Fruit fly (Drosophila melanogaster): ENCODE measurements around the gene Trax.
A peak's percentile ranks its signal among the peaks of the same experiment; 100 is the strongest.

Gene Trax

DNA sequence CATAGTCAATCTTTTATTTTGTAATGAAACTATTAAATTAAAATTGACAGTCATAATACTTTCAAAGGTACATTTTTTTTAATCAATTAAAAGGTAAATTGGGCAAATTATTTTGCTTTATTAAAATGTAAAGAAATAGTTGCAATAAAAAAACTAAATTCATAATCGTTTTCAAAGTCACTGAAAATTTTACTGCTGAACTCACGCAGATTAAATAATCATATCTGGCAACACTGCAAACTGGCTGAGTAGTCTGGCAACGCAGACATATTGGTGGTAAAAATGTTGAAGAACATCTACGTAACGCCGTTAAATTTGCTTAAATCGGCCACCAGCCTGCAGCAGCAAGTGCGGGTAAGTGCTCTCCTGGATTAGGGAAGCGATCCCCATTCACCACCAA lies 31.0 kb upstream of the Trax start, which contains the start of gene mRpL9:
TSS of gene mRpL9 (plus strand) at position 267 of the 400 bp plus-strand sequence.
- TF ChIP-seq cyc (GFP tag; optimal IDR thresholded peaks at IDR 0.05) (peak; percentile 33), CG3032 (tag; optimal IDR thresholded peaks at IDR 0.05) (peak; percentile 31), CG6276 (GFP tag; optimal IDR thresholded peaks at IDR 0.05) (no peak), fkh (GFP tag; optimal IDR thresholded peaks at IDR 0.05) (no peak), CG31627 (GFP tag; optimal IDR thresholded peaks at IDR 0.05) (peak; percentile 26), CG7368 (GFP tag; optimal IDR thresholded peaks at IDR 0.05) (no peak), esn (GFP tag; optimal IDR thresholded peaks at IDR 0.05) (peak; percentile 40)

DNA sequence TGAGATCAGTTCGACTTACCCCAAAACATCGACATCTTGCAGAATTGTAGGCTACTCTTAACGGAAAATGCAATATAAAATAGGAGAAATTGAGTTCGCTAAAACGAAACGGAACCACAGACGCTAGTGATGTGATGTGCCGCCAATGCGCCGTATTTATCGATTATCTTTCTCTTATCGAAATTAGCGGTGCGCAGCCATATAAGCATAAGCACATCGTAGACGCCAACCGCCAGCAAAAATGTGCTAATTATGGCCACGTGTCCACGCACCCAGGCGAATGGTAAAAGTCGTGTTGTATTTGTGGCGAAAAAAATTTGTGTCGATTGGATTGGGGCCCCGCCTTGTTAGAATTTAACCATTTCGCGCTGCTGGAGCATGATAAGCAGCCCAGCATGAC lies 28.5 kb upstream of the Trax start, which contains the start of the genes Fkbp39 and Cyfip:
TSS of gene Fkbp39 (minus strand) at position 140 of the 400 bp plus-strand sequence.
TSS of gene Cyfip (plus strand) at position 273 of the 400 bp plus-strand sequence.
- no peak for TF ChIP-seq salr (GFP tag; optimal IDR thresholded peaks at IDR 0.05)
- TF ChIP-seq CG31627 (GFP tag; optimal IDR thresholded peaks at IDR 0.05) = peak; percentile 13
- peak; percentile 27 for TF ChIP-seq CG3032 (tag; optimal IDR thresholded peaks at IDR 0.05)
- no peak for TF ChIP-seq Smox (GFP tag; optimal IDR thresholded peaks at IDR 0.05)
- TF ChIP-seq vri (GFP tag; optimal IDR thresholded peaks at IDR 0.05) = no peak
- no peak for TF ChIP-seq Sox15 (GFP tag; optimal IDR thresholded peaks at IDR 0.05)
- no peak for TF ChIP-seq fd59A (GFP tag; optimal IDR thresholded peaks at IDR 0.05)
- no peak for TF ChIP-seq CG34406 (GFP tag; optimal IDR thresholded peaks at IDR 0.05)
- TF ChIP-seq ss (GFP tag; optimal IDR thresholded peaks at IDR 0.05) = no peak
- no peak for TF ChIP-seq Lpt (GFP tag; optimal IDR thresholded peaks at IDR 0.05)
- TF ChIP-seq CG6163 (GFP tag; IDR thresholded peaks at IDR 0.05) = 0 out of 3 replicates have a peak, but pooled peaks have one; percentile 18
- TF ChIP-seq CG1621 (tag; optimal IDR thresholded peaks at IDR 0.05) = peak; percentile 95
- no peak for TF ChIP-seq lz (GFP tag; optimal IDR thresholded peaks at IDR 0.05)
- TF ChIP-seq CG10669 (GFP tag; optimal IDR thresholded peaks at IDR 0.05) = no peak
- peak; percentile 21 for TF ChIP-seq CG6854 (GFP tag; optimal IDR thresholded peaks at IDR 0.05)
- TF ChIP-seq esn (GFP tag; optimal IDR thresholded peaks at IDR 0.05) = peak; percentile 11
- TF ChIP-seq Ets96B (tag; optimal IDR thresholded peaks at IDR 0.05) = no peak
- TF ChIP-seq CG4318 (GFP tag; optimal IDR thresholded peaks at IDR 0.05) = no peak

DNA sequence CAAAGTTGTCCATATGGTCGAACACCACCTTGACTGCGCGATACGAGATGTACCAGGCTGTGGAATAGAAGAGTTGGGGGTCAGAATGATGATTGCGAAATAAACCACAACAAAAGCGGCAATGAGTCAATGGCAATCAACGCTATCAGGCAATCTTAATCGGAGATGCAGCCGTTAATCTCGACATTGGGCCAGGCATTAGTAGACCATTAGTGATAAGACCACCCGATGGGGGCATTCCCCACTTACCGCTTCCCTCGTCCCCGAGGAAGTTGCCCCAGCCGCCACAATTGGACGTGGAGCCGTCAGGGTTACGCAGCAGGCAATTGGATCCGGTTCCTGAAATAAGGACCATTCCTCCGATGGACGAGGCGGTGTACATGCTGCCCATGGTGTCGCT lies 22.4 kb upstream of the Trax start:
- TF ChIP-seq Lpt (GFP tag; optimal IDR thresholded peaks at IDR 0.05) (no peak), Sox15 (GFP tag; optimal IDR thresholded peaks at IDR 0.05) (no peak), CG11294 (GFP tag; IDR thresholded peaks at IDR 0.05) (no peak), CG31627 (GFP tag; optimal IDR thresholded peaks at IDR 0.05) (no peak), Ets21C (GFP tag; optimal IDR thresholded peaks at IDR 0.05) (no peak), dsx (GFP tag; optimal IDR thresholded peaks at IDR 0.05; ENCODE audit: poor library complexity, severe bottlenecking) (no peak), CG10631 (GFP tag; optimal IDR thresholded peaks at IDR 0.05) (no peak), acj6 (GFP tag; optimal IDR thresholded peaks at IDR 0.05) (no peak), lz (GFP tag; optimal IDR thresholded peaks at IDR 0.05) (no peak), esn (GFP tag; optimal IDR thresholded peaks at IDR 0.05) (no peak), CG4318 (GFP tag; optimal IDR thresholded peaks at IDR 0.05) (no peak), CG3919 (GFP tag; optimal IDR thresholded peaks at IDR 0.05) (no peak), ss (GFP tag; optimal IDR thresholded peaks at IDR 0.05) (no peak)

DNA sequence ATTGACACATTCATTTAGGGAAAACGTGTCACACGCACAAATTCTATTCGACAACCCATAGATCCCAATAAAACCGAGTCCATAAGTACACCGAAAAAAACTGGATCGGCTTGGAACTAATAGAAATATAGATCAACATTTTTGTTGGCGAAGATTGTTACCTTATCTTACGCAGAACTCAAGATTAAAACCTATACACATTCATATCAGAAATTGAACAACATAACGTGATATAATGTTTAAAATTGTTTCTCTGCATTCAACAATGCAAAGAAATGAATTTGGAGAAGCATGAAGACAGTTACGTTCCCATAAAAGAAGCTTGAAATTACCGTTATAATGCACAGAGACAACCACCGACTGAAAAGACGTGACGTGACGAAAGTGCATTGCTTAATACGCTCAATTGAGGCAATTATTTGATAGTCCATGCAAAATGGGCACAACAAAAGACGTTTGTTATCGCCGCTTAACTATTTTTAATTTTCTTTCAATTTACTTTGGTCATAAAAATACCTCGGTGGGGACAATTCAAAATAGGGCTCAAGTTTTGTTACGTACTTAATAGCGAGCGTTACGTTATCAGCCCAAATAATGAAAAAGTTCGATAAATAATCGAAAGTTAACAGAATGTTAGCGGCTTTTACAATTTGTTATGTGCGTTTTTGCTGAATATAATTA lies 21.3 kb upstream of the Trax start, which contains the start of gene SerRS-m:
TSS of gene SerRS-m (plus strand) at position 616 of the 681 bp plus-strand sequence.
- no peak for TF ChIP-seq CG6163 (GFP tag; IDR thresholded peaks at IDR 0.05)
- peak; percentile 2 for TF ChIP-seq esn (GFP tag; optimal IDR thresholded peaks at IDR 0.05)
- TF ChIP-seq fd85E (GFP tag; optimal IDR thresholded peaks at IDR 0.05) = no peak

DNA sequence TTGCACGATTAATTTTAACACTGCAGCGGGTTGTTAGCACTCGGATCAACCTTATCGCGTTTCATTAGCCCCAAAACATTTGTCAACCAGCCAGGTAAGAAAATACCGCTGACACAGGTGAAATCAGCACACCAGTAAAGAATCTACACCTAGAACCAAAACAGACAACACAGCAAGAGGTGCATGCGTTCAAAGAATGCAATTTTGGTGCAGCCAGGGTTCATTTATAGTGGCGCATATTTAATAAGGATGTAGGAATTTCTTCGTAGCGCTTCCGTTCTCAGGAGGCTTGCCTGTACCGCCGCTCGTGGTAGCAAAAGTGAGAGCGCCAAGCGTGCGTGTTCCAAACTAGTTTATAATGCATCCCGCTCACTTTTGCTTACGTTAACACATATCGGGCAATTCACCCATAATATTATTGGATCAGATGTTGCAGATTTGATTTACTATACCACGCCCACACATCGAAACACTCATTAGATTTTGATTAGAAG lies 19.0 kb upstream of the Trax start:
- no peak for TF ChIP-seq salr (GFP tag; optimal IDR thresholded peaks at IDR 0.05)
- peak; percentile 21; the same call in 1 of the 2 replicates for TF ChIP-seq CG11294 (GFP tag; IDR thresholded peaks at IDR 0.05)
- peak; percentile 11 for TF ChIP-seq CG31627 (GFP tag; optimal IDR thresholded peaks at IDR 0.05)
- no peak for TF ChIP-seq CG34406 (GFP tag; optimal IDR thresholded peaks at IDR 0.05)
- TF ChIP-seq Gug (GFP tag; IDR thresholded peaks at IDR 0.05) = peak; percentile 36; the same call in 1 of the 2 replicates
- no peak for TF ChIP-seq Met (GFP tag; optimal IDR thresholded peaks at IDR 0.05)
- TF ChIP-seq CG3919 (GFP tag; optimal IDR thresholded peaks at IDR 0.05) = no peak
- peak; percentile 71 for TF ChIP-seq svp (GFP tag)
- peak; percentile 51; the same call in 2 of the 3 replicates for TF ChIP-seq eg (GFP tag; IDR thresholded peaks at IDR 0.05)
- TF ChIP-seq spab (GFP tag; optimal IDR thresholded peaks at IDR 0.05) = no peak
- TF ChIP-seq Sox15 (GFP tag; optimal IDR thresholded peaks at IDR 0.05) = no peak
- no peak for TF ChIP-seq Ets21C (GFP tag; optimal IDR thresholded peaks at IDR 0.05)
- TF ChIP-seq dsx (GFP tag; optimal IDR thresholded peaks at IDR 0.05; ENCODE audit: poor library complexity, severe bottlenecking) = no peak
- TF ChIP-seq vri (GFP tag; optimal IDR thresholded peaks at IDR 0.05) = no peak
- peak; percentile 57 for TF ChIP-seq CG15336 (GFP tag; IDR thresholded peaks at IDR 0.05)
- no peak for TF ChIP-seq cyc (GFP tag; optimal IDR thresholded peaks at IDR 0.05)
- TF ChIP-seq Blimp-1 (GFP tag; optimal IDR thresholded peaks at IDR 0.05) = peak; percentile 75
- TF ChIP-seq net (GFP tag; optimal IDR thresholded peaks at IDR 0.05) = no peak
- TF ChIP-seq Eip93F (GFP tag; optimal IDR thresholded peaks at IDR 0.05) = no peak
